In the genomic region with DNA sequence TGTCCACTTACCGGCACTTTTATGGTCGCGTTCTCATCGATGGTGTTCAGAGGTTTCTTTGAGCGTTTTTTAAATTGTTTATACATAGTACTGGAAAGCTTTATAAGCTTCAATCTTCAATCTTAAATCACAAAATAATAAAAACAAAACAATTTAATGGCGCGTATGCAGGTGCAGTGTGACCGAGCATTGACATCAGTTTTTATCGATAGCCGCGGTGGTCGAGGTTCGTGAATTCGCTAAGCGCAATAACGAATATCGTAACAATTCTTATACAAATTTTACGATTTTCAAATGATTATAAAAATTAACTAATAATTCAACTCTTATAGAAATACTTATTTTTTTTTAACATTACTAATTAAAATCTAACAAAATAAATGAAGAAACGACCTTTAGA, we compare ENCODE assay signal across 4 fruit fly cellular contexts.
TF ChIP-seq lines count a peak whose summit lies in the region.

A gene (minus strand): TSS at position 183 of the 400 bp plus-strand sequence.

- peak; percentile 10 for TF ChIP-seq CTCF in whole organism, embryonic (GFP tag; optimal IDR thresholded peaks at IDR 0.05; lab: Kevin White, UChicago)

TF ChIP-seq in whole organism, adult, 20 proteins besides CTCF, POLR2A, EP300 and RAD21:
- TF ChIP-seq bab1 (GFP tag; optimal IDR thresholded peaks at IDR 0.05; lab: Kevin White, UChicago) (peak; percentile 6), CG5204 (GFP tag; optimal IDR thresholded peaks at IDR 0.05; lab: Kevin White, UChicago) (no peak)

TF ChIP-seq in whole organism, embryonic, 481 proteins besides CTCF, POLR2A, EP300 and RAD21 (continues in another document):
- peak; percentile 91 for TF ChIP-seq stwl (tag; optimal IDR thresholded peaks at IDR 0.05; lab: Kevin White, UChicago)
- peak; percentile 54 for TF ChIP-seq pita (GFP tag; optimal IDR thresholded peaks at IDR 0.05; lab: Kevin White, UChicago)
- peak; percentile 92 for TF ChIP-seq E2f2 (GFP tag; IDR thresholded peaks at IDR 0.05; lab: Robert Waterston, UW)
- no peak for TF ChIP-seq her (GFP tag; optimal IDR thresholded peaks at IDR 0.05; lab: Kevin White, UChicago)
- TF ChIP-seq CG11093 (GFP tag; IDR thresholded peaks at IDR 0.05; lab: Robert Waterston, UW): no peak
- TF ChIP-seq CG2875 (GFP tag; optimal IDR thresholded peaks at IDR 0.05; lab: Kevin White, UChicago): no peak
- TF ChIP-seq Fer1 (GFP tag; optimal IDR thresholded peaks at IDR 0.05; lab: Kevin White, UChicago): no peak
- TF ChIP-seq luna (GFP tag; optimal IDR thresholded peaks at IDR 0.05; lab: Kevin White, UChicago): no peak
- TF ChIP-seq CG13287 (GFP tag; IDR thresholded peaks at IDR 0.05; lab: Robert Waterston, UW; ENCODE audit: partially characterized antibody): peak; percentile 79
- no peak for TF ChIP-seq klu (GFP tag; IDR thresholded peaks at IDR 0.05; lab: Robert Waterston, UW)
- no peak for TF ChIP-seq Nf-YA (GFP tag; IDR thresholded peaks at IDR 0.05; lab: Robert Waterston, UW)
- TF ChIP-seq zen2 (GFP tag; IDR thresholded peaks at IDR 0.05; lab: Robert Waterston, UW; ENCODE audit: partially characterized antibody): no peak; the same call in 2 of the 3 replicates
- no peak for TF ChIP-seq CG13775 (GFP tag; optimal IDR thresholded peaks at IDR 0.05; lab: Kevin White, UChicago)
- TF ChIP-seq B-H1 (GFP tag; IDR thresholded peaks at IDR 0.05; lab: Robert Waterston, UW): no peak
- no peak for TF ChIP-seq NFAT (GFP tag; IDR thresholded peaks at IDR 0.05; lab: Robert Waterston, UW)
- TF ChIP-seq otp (GFP tag; IDR thresholded peaks at IDR 0.05; lab: Robert Waterston, UW): no peak
- TF ChIP-seq Lim3 (GFP tag; IDR thresholded peaks at IDR 0.05; lab: Robert Waterston, UW): no peak
- TF ChIP-seq NfI (GFP tag; optimal IDR thresholded peaks at IDR 0.05; lab: Kevin White, UChicago): no peak
- TF ChIP-seq CG14441 (GFP tag; IDR thresholded peaks at IDR 0.05; lab: Robert Waterston, UW): no peak
- no peak for TF ChIP-seq CG6272 (GFP tag; IDR thresholded peaks at IDR 0.05; lab: Robert Waterston, UW)
- peak; percentile 37 for TF ChIP-seq CG17186 (GFP tag; optimal IDR thresholded peaks at IDR 0.05; lab: Kevin White, UChicago)
- no peak for TF ChIP-seq CG9932 (GFP tag; IDR thresholded peaks at IDR 0.05; lab: Robert Waterston, UW)
- TF ChIP-seq Xbp1 (GFP tag; optimal IDR thresholded peaks at IDR 0.05; lab: Kevin White, UChicago): no peak
- TF ChIP-seq CG34224 (GFP tag; IDR thresholded peaks at IDR 0.05; lab: Robert Waterston, UW; ENCODE audit: partially characterized antibody): peak; percentile 68
- TF ChIP-seq lov (optimal IDR thresholded peaks at IDR 0.05; lab: Kevin White, UChicago): no peak
- no peak for TF ChIP-seq lov (GFP tag; IDR thresholded peaks at IDR 0.05; lab: Robert Waterston, UW)
- no peak for TF ChIP-seq bigmax (GFP tag; optimal IDR thresholded peaks at IDR 0.05; lab: Kevin White, UChicago)
- TF ChIP-seq Awh (GFP tag; IDR thresholded peaks at IDR 0.05; lab: Robert Waterston, UW): no peak
- TF ChIP-seq slbo (GFP tag; IDR thresholded peaks at IDR 0.05; lab: Robert Waterston, UW): no peak

TF ChIP-seq in whole organism, pupa, 21 proteins besides CTCF, POLR2A, EP300 and RAD21:
- TF ChIP-seq Pif1B (GFP tag; optimal IDR thresholded peaks at IDR 0.05; lab: Kevin White, UChicago) (no peak), CG4496 (GFP tag; IDR thresholded peaks at IDR 0.05; lab: Robert Waterston, UW) (no peak), gl (tag; optimal IDR thresholded peaks at IDR 0.05; lab: Kevin White, UChicago) (no peak), D1 (tag; optimal IDR thresholded peaks at IDR 0.05; lab: Kevin White, UChicago) (peak; percentile 10), rn (GFP tag; IDR thresholded peaks at IDR 0.05; lab: Robert Waterston, UW) (no peak)

TF ChIP-seq in whole organism, wandering third instar larva, 38 proteins besides CTCF, POLR2A, EP300 and RAD21:
- TF ChIP-seq Myc (optimal IDR thresholded peaks at IDR 0.05; lab: Kevin White, UChicago): peak; percentile 69
- TF ChIP-seq jim (GFP tag; optimal IDR thresholded peaks at IDR 0.05; lab: Kevin White, UChicago): no peak
